Worm (Caenorhabditis elegans): ENCODE results near the gene ugt-33.

The ugt-33 gene

DNA sequence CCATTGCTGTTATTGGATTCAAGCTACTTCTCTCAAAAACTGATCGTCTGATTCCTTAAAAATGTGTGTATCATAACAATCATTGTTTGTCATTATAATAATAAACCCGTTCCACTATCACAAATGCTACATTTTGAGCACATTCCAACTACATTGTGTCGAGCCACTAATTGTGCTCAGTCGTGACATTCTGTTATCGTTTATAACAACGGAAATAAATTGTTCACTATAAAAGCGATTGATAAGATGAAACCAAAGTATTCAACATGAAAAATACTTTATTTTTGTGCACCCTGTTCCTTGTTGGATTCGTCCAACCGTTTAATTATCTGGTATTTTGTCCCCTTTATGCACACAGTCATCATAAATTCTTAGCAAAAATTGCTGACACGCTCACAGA lies at the start of gene ugt-33:
Gene ugt-33, plus strand, starts transcription at position 260 of the 400 bp plus-strand sequence.
- TF ChIP-seq ZK546.5 (tag; optimal IDR thresholded peaks at IDR 0.05), result no peak
- TF ChIP-seq fos-1 (tag; optimal IDR thresholded peaks at IDR 0.05), result peak; percentile 64
- peak; percentile 23 for TF ChIP-seq gmeb-1 (tag; optimal IDR thresholded peaks at IDR 0.05)
- TF ChIP-seq unc-55 (GFP tag; optimal IDR thresholded peaks at IDR 0.05), result no peak
- TF ChIP-seq lin-11 (tag; optimal IDR thresholded peaks at IDR 0.05), result no peak
- peak; percentile 26 for TF ChIP-seq sma-9 (GFP tag; optimal IDR thresholded peaks at IDR 0.05)
- TF ChIP-seq sma-9 (tag; optimal IDR thresholded peaks at IDR 0.05), result no peak
- TF ChIP-seq elt-1 (tag; optimal IDR thresholded peaks at IDR 0.05), result no peak

DNA sequence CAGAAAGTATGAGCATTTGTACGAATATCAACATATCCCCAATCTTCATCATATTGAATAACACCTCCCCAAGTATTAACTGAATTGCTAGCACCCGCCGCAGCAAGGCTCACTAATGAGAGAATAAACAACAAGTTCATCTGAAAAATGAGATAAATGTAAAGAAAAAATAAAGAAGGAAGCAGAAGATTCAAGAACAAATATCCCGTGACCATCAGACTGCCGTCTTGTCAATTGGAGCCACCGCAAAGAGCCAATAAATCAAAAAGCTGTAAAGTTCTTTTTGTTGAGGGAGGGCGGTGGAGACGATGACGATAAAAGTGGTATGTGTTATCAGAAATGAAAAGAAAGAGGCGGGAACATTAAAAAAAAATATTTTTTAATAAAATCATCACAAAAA lies 39.7 kb upstream of the ugt-33 start, which contains the start of gene Y32F6A.5:
Gene Y32F6A.5, minus strand, starts transcription at position 140 of the 400 bp plus-strand sequence.
- no peak for TF ChIP-seq peb-1 (tag; optimal IDR thresholded peaks at IDR 0.05)
- TF ChIP-seq sma-9 (GFP tag; optimal IDR thresholded peaks at IDR 0.05), result peak; percentile 11
- TF ChIP-seq sma-9 (tag; optimal IDR thresholded peaks at IDR 0.05), result no peak
- TF ChIP-seq R02D3.7 (tag; optimal IDR thresholded peaks at IDR 0.05), result no peak
- TF ChIP-seq C34F6.9 (tag; optimal IDR thresholded peaks at IDR 0.05), result peak; percentile 26
- no peak for TF ChIP-seq nhr-21 (tag; optimal IDR thresholded peaks at IDR 0.05)

DNA sequence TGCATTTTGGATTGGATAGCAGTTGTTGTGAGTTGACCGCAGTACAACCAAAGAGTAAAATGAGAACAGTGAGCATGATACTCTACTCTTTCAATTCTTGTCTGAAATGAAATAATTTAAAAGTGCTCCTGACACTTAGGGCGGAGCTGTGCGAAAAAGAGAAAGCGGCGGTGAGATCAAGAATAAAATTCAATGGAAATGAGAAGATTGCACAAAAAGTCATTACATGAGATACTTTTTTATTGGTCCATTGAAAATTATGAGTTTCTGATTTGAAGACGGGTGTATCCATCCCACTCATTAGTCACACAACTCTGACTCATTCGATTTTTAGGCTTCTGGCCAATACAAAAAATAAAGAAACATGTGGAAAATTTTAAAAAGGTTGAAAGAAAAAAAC lies 36.0 kb upstream of the ugt-33 start, which contains the start of gene F22E12.1:
Gene F22E12.1, minus strand, starts transcription at position 101 of the 400 bp plus-strand sequence.
- TF ChIP-seq nhr-237 (tag; optimal IDR thresholded peaks at IDR 0.05) (no peak), elt-1 (tag; optimal IDR thresholded peaks at IDR 0.05) (no peak), elt-3 (tag; optimal IDR thresholded peaks at IDR 0.05) (no peak), ceh-16 (tag; optimal IDR thresholded peaks at IDR 0.05) (no peak), mab-5 (tag; optimal IDR thresholded peaks at IDR 0.05) (no peak), R02D3.7 (tag; optimal IDR thresholded peaks at IDR 0.05) (no peak), Y55F3AM.14 (GFP tag; optimal IDR thresholded peaks at IDR 0.05) (no peak), ztf-1 (GFP tag; conservative IDR thresholded peaks at IDR 0.05) (no peak), skn-1 (tag; optimal IDR thresholded peaks at IDR 0.05) (no peak), mbf-1 (tag; optimal IDR thresholded peaks at IDR 0.05) (no peak), nhr-10 (tag; optimal IDR thresholded peaks at IDR 0.05) (no peak)

DNA sequence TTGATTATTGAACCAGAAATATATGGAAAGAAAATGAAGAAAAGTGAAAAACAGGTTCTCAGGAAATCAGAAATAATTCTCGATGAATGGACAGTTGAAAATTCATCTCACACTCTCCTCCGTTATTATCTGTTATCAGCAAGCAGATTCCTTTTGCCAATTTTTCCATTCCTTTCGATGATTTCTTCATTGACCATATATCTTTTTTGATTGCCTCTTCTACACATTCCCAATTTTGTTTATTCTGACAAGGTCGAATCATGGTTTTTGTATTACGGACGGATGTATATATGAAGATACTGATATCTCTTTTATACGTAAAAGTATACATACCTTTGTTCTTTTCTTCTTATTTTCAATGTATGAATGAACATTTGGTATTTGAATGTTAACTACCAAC lies 32.5 kb upstream of the ugt-33 start:
- TF ChIP-seq ZK546.5 (tag; optimal IDR thresholded peaks at IDR 0.05) (no peak), nhr-10 (tag; optimal IDR thresholded peaks at IDR 0.05) (no peak), elt-3 (tag; optimal IDR thresholded peaks at IDR 0.05) (no peak), nhr-25 (tag; optimal IDR thresholded peaks at IDR 0.05) (no peak), unc-39 (tag; optimal IDR thresholded peaks at IDR 0.05) (no peak), nhr-11 (tag; optimal IDR thresholded peaks at IDR 0.05) (no peak), nhr-6 (tag; optimal IDR thresholded peaks at IDR 0.05) (no peak), mbf-1 (tag; optimal IDR thresholded peaks at IDR 0.05) (no peak), fos-1 (tag; optimal IDR thresholded peaks at IDR 0.05) (peak; percentile 2), alr-1 (tag; optimal IDR thresholded peaks at IDR 0.05) (no peak), sma-3 (GFP tag; optimal IDR thresholded peaks at IDR 0.05) (peak; percentile 10), aly-2 (tag; optimal IDR thresholded peaks at IDR 0.05) (no peak), gmeb-1 (tag; optimal IDR thresholded peaks at IDR 0.05) (no peak), elt-1 (tag; optimal IDR thresholded peaks at IDR 0.05) (no peak), lin-11 (tag; optimal IDR thresholded peaks at IDR 0.05) (no peak), lsy-2 (tag; optimal IDR thresholded peaks at IDR 0.05) (no peak), nhr-23 (tag; optimal IDR thresholded peaks at IDR 0.05) (no peak), unc-55 (GFP tag; optimal IDR thresholded peaks at IDR 0.05) (no peak), F13H6.1 (tag; optimal IDR thresholded peaks at IDR 0.05) (no peak), blmp-1 (tag; optimal IDR thresholded peaks at IDR 0.05; ENCODE audit: insufficient read depth) (no peak), nhr-21 (tag; optimal IDR thresholded peaks at IDR 0.05) (peak; percentile 25), sma-9 (GFP tag; optimal IDR thresholded peaks at IDR 0.05) (peak; percentile 17), sma-9 (tag; optimal IDR thresholded peaks at IDR 0.05) (no peak), dmd-4 (tag; optimal IDR thresholded peaks at IDR 0.05) (no peak), ztf-11 (tag; optimal IDR thresholded peaks at IDR 0.05) (no peak), C34F6.9 (tag; optimal IDR thresholded peaks at IDR 0.05) (no peak), nhr-12 (tag; optimal IDR thresholded peaks at IDR 0.05) (no peak), unc-62 (GFP tag; optimal IDR thresholded peaks at IDR 0.05) (no peak)

DNA sequence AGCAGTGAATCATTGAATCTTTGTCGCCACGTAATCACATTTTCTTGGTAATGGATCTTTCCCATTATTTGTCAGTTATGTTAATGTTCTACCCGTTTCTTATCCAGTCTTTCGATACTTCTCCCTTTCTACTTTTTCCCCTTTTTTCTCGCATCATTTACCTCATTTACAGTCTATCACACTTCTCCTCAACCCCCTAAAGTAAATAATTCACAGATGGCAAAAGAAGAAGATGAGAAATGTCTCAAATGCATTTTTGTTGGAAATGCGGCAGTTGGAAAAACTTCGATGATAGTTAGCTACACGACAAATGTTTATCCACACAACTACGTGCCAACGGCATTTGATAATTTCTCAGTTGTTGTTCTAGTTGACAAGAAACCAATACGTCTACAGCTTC lies 31.1 kb upstream of the ugt-33 start, which contains the start of gene chw-1:
Gene chw-1, plus strand, starts transcription at position 217 of the 400 bp plus-strand sequence.
- TF ChIP-seq nhr-25 (tag; optimal IDR thresholded peaks at IDR 0.05) (peak; percentile 9), lin-11 (tag; optimal IDR thresholded peaks at IDR 0.05) (no peak), elt-3 (tag; optimal IDR thresholded peaks at IDR 0.05) (no peak)

Data from whole organism, L2 larva.